Fruit fly (Drosophila melanogaster): ENCODE data around the gene CG15740.

CG15740 gene

DNA sequence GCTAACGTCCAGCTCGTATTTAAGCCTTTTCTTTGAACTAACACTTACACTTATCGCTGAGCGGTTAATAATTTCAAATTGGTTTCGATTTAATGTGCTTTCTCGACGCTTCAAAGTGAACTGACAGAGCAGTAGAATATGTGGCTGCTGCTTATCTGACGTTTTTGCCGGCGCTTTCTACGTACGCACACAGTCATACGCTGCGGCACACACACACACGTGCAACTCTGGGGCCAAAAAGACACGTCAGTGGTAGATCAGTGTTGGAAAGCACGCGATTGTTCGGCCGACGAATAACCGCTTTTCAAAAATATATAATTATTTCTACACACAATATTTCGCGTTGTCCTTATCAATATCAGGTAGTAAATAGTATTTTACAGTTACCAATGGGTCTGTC is 39.7 kb downstream of the CG15740 start:
- TF ChIP-seq CG1620 (GFP tag; optimal IDR thresholded peaks at IDR 0.05): peak; percentile 71
- no peak for TF ChIP-seq Hr96 (GFP tag; optimal IDR thresholded peaks at IDR 0.05)
- no peak for TF ChIP-seq CG5204 (GFP tag; optimal IDR thresholded peaks at IDR 0.05)
- peak; percentile 35 for TF ChIP-seq cic (GFP tag; optimal IDR thresholded peaks at IDR 0.05)
- TF ChIP-seq CG12768 (GFP tag; optimal IDR thresholded peaks at IDR 0.05): peak; percentile 42
- peak; percentile 48 for TF ChIP-seq CG14711 (tag; optimal IDR thresholded peaks at IDR 0.05)
- TF ChIP-seq CG7101 (tag; optimal IDR thresholded peaks at IDR 0.05): peak; percentile 66
- TF ChIP-seq tj (GFP tag; optimal IDR thresholded peaks at IDR 0.05): peak; percentile 50
- peak; percentile 85 for TF ChIP-seq Crg-1 (GFP tag; optimal IDR thresholded peaks at IDR 0.05)
- TF ChIP-seq cnc (optimal IDR thresholded peaks at IDR 0.05): no peak
- TF ChIP-seq CG7045 (GFP tag; optimal IDR thresholded peaks at IDR 0.05): no peak
- peak; percentile 7 for TF ChIP-seq CG33017 (tag; optimal IDR thresholded peaks at IDR 0.05)
- TF ChIP-seq ovo (GFP tag; optimal IDR thresholded peaks at IDR 0.05): peak; percentile 63
- TF ChIP-seq CG11617 (GFP tag; optimal IDR thresholded peaks at IDR 0.05): no peak
- no peak for TF ChIP-seq Clk (GFP tag; optimal IDR thresholded peaks at IDR 0.05)
- peak; percentile 73 for TF ChIP-seq kay (GFP tag; ENCODE audit: borderline replicate concordance)
- TF ChIP-seq Mnt (GFP tag; optimal IDR thresholded peaks at IDR 0.05): peak; percentile 76
- TF ChIP-seq bab1 (GFP tag; optimal IDR thresholded peaks at IDR 0.05): peak; percentile 37
- TF ChIP-seq pad (GFP tag; optimal IDR thresholded peaks at IDR 0.05): peak; percentile 61
- TF ChIP-seq toe (GFP tag; optimal IDR thresholded peaks at IDR 0.05): peak; percentile 1

DNA sequence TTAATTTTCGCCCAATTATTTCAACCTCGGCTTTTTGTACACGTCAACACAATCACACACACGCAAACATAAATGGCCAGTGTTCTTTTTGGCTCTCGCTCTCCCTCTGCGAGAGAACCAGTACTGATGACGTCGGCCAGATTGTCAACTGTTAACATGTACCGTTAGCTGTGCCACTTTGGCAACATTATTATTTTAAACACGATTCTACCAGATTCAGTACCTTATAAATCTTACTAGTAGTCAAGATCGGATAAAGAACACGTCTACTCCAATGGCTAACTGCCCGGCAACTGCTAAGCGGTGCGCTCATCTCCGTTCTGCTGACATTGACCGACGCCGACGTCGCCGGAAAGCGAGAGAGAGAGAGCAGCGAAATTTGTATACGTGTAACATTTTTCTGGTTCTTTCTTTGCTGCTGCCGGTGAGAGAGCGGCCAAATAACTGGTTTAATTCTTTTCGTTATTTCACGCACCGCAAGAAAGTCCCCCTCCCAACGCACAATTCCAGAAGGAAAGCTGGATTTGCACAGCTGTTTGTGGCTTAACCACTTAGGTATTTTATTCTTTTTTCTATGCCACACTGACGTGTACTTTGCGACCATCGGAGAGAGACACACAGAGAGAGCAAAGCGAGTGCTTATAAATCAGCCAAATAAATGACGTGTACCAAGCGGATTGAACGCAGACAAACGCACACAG is 40.7 kb downstream of the CG15740 start:
- no peak for TF ChIP-seq CG5204 (GFP tag; optimal IDR thresholded peaks at IDR 0.05)
- peak; percentile 13 for TF ChIP-seq cic (GFP tag; optimal IDR thresholded peaks at IDR 0.05)
- peak; percentile 85 for TF ChIP-seq tj (GFP tag; optimal IDR thresholded peaks at IDR 0.05)
- no peak for TF ChIP-seq cnc (optimal IDR thresholded peaks at IDR 0.05)
- no peak for TF ChIP-seq CG7045 (GFP tag; optimal IDR thresholded peaks at IDR 0.05)
- TF ChIP-seq Hr96 (GFP tag; optimal IDR thresholded peaks at IDR 0.05): no peak
- peak; percentile 11 for TF ChIP-seq pad (GFP tag; optimal IDR thresholded peaks at IDR 0.05)
- TF ChIP-seq toe (GFP tag; optimal IDR thresholded peaks at IDR 0.05): no peak
- TF ChIP-seq CG12768 (GFP tag; optimal IDR thresholded peaks at IDR 0.05): peak; percentile 38
- TF ChIP-seq CG14711 (tag; optimal IDR thresholded peaks at IDR 0.05): no peak
- no peak for TF ChIP-seq Crg-1 (GFP tag; optimal IDR thresholded peaks at IDR 0.05)
- TF ChIP-seq bab1 (GFP tag; optimal IDR thresholded peaks at IDR 0.05): no peak
- peak; percentile 61 for TF ChIP-seq ovo (GFP tag; optimal IDR thresholded peaks at IDR 0.05)
- TF ChIP-seq CG1620 (GFP tag; optimal IDR thresholded peaks at IDR 0.05): no peak
- no peak for TF ChIP-seq CG7101 (tag; optimal IDR thresholded peaks at IDR 0.05)
- TF ChIP-seq Clk (GFP tag; optimal IDR thresholded peaks at IDR 0.05): no peak
- no peak for TF ChIP-seq CG11617 (GFP tag; optimal IDR thresholded peaks at IDR 0.05)
- peak; percentile 62 for TF ChIP-seq kay (GFP tag; ENCODE audit: borderline replicate concordance)
- no peak for TF ChIP-seq Mnt (GFP tag; optimal IDR thresholded peaks at IDR 0.05)
- no peak for TF ChIP-seq CG33017 (tag; optimal IDR thresholded peaks at IDR 0.05)

DNA sequence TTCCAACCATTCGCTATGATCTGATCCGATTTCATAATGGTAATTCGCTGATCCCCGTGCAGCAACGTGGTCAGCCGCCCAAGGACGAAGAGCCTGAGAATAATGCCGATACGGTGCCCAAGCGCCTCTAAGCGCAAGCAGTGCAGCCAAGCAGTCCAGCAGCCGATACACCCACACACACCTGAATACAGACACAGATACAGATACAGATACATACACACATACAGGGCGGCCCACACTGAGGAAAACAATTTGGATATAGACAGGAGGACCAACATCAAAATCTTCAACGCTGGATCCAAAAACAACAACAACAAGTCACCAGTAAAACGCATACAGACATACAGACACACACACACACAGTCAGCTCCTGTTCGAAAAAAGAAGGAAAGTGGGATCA is 46.0 kb downstream of the CG15740 start:
- TF ChIP-seq CG11617 (GFP tag; optimal IDR thresholded peaks at IDR 0.05) (no peak), CG14711 (tag; optimal IDR thresholded peaks at IDR 0.05) (no peak), CG7101 (tag; optimal IDR thresholded peaks at IDR 0.05) (no peak), CG33017 (tag; optimal IDR thresholded peaks at IDR 0.05) (no peak), Clk (GFP tag; optimal IDR thresholded peaks at IDR 0.05) (no peak), pad (GFP tag; optimal IDR thresholded peaks at IDR 0.05) (no peak), cic (GFP tag; optimal IDR thresholded peaks at IDR 0.05) (no peak), CG5204 (GFP tag; optimal IDR thresholded peaks at IDR 0.05) (no peak), Mnt (GFP tag; optimal IDR thresholded peaks at IDR 0.05) (no peak), kay (GFP tag; ENCODE audit: borderline replicate concordance) (no peak), cnc (optimal IDR thresholded peaks at IDR 0.05) (no peak), ovo (GFP tag; optimal IDR thresholded peaks at IDR 0.05) (no peak), CG12768 (GFP tag; optimal IDR thresholded peaks at IDR 0.05) (no peak), bab1 (GFP tag; optimal IDR thresholded peaks at IDR 0.05) (no peak), tj (GFP tag; optimal IDR thresholded peaks at IDR 0.05) (no peak), CG1620 (GFP tag; optimal IDR thresholded peaks at IDR 0.05) (no peak), Crg-1 (GFP tag; optimal IDR thresholded peaks at IDR 0.05) (no peak), CG7045 (GFP tag; optimal IDR thresholded peaks at IDR 0.05) (no peak), toe (GFP tag; optimal IDR thresholded peaks at IDR 0.05) (no peak)

DNA sequence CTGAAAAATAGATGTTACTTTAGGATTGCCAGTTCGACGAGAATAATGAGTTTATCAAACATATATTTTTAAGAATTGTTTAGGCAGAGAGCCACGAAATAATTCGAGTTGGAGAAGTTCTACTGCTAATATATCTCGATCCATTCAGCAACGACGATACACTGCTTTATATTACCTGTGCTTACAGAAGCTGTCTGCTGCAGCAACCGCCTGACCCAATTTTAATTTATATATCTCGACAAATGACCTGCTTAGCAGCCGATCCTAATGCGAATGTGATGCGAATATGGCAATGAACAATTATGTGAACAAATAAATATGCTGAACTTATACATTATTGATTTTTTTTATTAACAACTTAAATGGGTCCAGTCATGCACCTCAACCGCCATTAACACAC is 47.4 kb downstream of the CG15740 start:
- TF ChIP-seq CG1620 (GFP tag; optimal IDR thresholded peaks at IDR 0.05) (no peak), kay (GFP tag; ENCODE audit: borderline replicate concordance) (peak; percentile 60), CG7101 (tag; optimal IDR thresholded peaks at IDR 0.05) (no peak), toe (GFP tag; optimal IDR thresholded peaks at IDR 0.05) (no peak), tj (GFP tag; optimal IDR thresholded peaks at IDR 0.05) (no peak), pad (GFP tag; optimal IDR thresholded peaks at IDR 0.05) (no peak), ovo (GFP tag; optimal IDR thresholded peaks at IDR 0.05) (no peak)

DNA sequence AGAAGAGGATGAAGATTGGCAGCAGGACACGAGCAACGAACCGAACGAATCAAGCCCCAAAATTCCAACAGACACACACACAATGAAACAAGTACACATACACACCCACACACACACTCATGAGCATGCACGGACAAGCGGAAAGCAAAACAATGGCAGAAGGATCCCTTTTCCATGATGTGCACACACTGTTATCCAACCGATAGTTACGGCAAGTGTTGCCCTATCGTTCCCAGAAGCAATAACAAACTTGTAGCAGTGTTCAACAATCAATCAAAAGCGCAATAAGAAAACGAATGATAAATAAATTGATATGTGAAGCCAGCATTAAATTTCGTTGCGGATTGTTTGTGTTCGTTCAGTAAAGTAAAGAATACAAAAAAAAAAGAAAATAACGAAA is 49.0 kb downstream of the CG15740 start:
- TF ChIP-seq CG11617 (GFP tag; optimal IDR thresholded peaks at IDR 0.05) (no peak), cnc (optimal IDR thresholded peaks at IDR 0.05) (no peak), tj (GFP tag; optimal IDR thresholded peaks at IDR 0.05) (no peak), Clk (GFP tag; optimal IDR thresholded peaks at IDR 0.05) (no peak), CG33017 (tag; optimal IDR thresholded peaks at IDR 0.05) (no peak), CG12768 (GFP tag; optimal IDR thresholded peaks at IDR 0.05) (no peak), CG5204 (GFP tag; optimal IDR thresholded peaks at IDR 0.05) (no peak), Mnt (GFP tag; optimal IDR thresholded peaks at IDR 0.05) (no peak), toe (GFP tag; optimal IDR thresholded peaks at IDR 0.05) (no peak), bab1 (GFP tag; optimal IDR thresholded peaks at IDR 0.05) (no peak), CG7045 (GFP tag; optimal IDR thresholded peaks at IDR 0.05) (no peak), ovo (GFP tag; optimal IDR thresholded peaks at IDR 0.05) (no peak), cic (GFP tag; optimal IDR thresholded peaks at IDR 0.05) (no peak)

All from whole organism, adult.